Worm (Caenorhabditis elegans) whole organism, mixed stage, embryonic: Measurements from ENCODE around the gene ttc-36.

Source experiments
- blmp-1 ChIP-seq: fragments of 150-350 bp; optimal IDR thresholded peaks from 2 replicates; lab custom pipeline; 2014; ENCODE audit warnings: missing biosample characterization, missing genetic modification characterization
- snpc-4 ChIP-seq: fragments of 150-350 bp; optimal IDR thresholded peaks from 2 replicates; lab custom pipeline; 2014; ENCODE audit warnings: missing biosample characterization, missing genetic modification characterization

- TF ChIP-seq blmp-1 (tag; lab: Kevin White, UChicago) (no peak), snpc-4 (tag; lab: Kevin White, UChicago) (no peak)
Measured at ce11 chrII:10048568-10048967, 18.6 kb downstream of the ttc-36 start, which contains the start of gene flp-4.
